Worm (Caenorhabditis elegans) whole organism, young adult: ENCODE measurements around the gene R09F10.5.

ENCODE experiments used
- B0019.2 ChIP-seq: fragments of 200-800 bp; sonication (Bioruptor generic); conservative IDR thresholded peaks from 2 replicates; pipeline ENCODE4 v1.3.6; 2022; ENCODE audit warnings: missing genetic modification reagents, missing genetic modification characterization, missing compliant biosample characterization
- C06A6.2 ChIP-seq: fragments of 200-800 bp; sonication (Bioruptor generic); conservative IDR thresholded peaks from 2 replicates; pipeline ENCODE4 v1.3.6; 2022; ENCODE audit warnings: missing genetic modification characterization, missing compliant biosample characterization
- F10E7.11 ChIP-seq: sonication (generic microtip); optimal IDR thresholded peaks from 2 replicates; lab custom pipeline; 2017; ENCODE audit warnings: mild to moderate bottlenecking, missing genetic modification characterization, moderate library complexity, missing compliant biosample characterization
- F22D6.2 ChIP-seq: sonication (generic microtip); optimal IDR thresholded peaks from 2 replicates; lab custom pipeline; 2016; ENCODE audit warnings: mild to moderate bottlenecking, missing genetic modification characterization, missing compliant biosample characterization
- F23B12.7 ChIP-seq: sonication (generic microtip); optimal IDR thresholded peaks from 2 replicates; lab custom pipeline; 2017; ENCODE audit warnings: missing genetic modification characterization, mild to moderate bottlenecking, missing compliant biosample characterization, antibody characterized with exemption, moderate library complexity; ENCODE audit not compliant: insufficient read depth
- F33H1.4 ChIP-seq: fragments of 200-800 bp; sonication (Bioruptor generic); IDR thresholded peaks from 2 replicates; pipeline ENCODE4 v1.3.6; 2022; ENCODE audit warnings: missing genetic modification reagents, missing genetic modification characterization, missing compliant biosample characterization
- F52B5.7 ChIP-seq: sonication (generic microtip); optimal IDR thresholded peaks from 2 replicates; lab custom pipeline; 2016; ENCODE audit warnings: mild to moderate bottlenecking, missing genetic modification characterization, missing compliant biosample characterization
- Y56A3A.18 ChIP-seq: fragments of 200-800 bp; sonication (Bioruptor generic); IDR thresholded peaks from 2 replicates; pipeline ENCODE4 v1.3.6; 2022; ENCODE audit warnings: missing genetic modification reagents, missing genetic modification characterization, missing compliant biosample characterization
- Y67H2A.10 ChIP-seq: fragments of 200-800 bp; sonication (Bioruptor generic); conservative IDR thresholded peaks from 2 replicates; pipeline ENCODE4 v1.3.6; 2022; ENCODE audit warnings: missing genetic modification reagents, missing genetic modification characterization, missing compliant biosample characterization
- ZK185.1 ChIP-seq: sonication (generic microtip); optimal IDR thresholded peaks from 2 replicates; lab custom pipeline; 2016; ENCODE audit warnings: mild to moderate bottlenecking, missing genetic modification characterization, missing compliant biosample characterization; ENCODE audit not compliant: poor library complexity, severe bottlenecking
- cebp-1 ChIP-seq, 2 experiments: fragments of 200-800 bp in 1 of 2; sonication (Bioruptor generic) in 1 of 2; sonication (generic microtip) in 1 of 2; IDR thresholded peaks in 1 of 2; optimal IDR thresholded peaks in 1 of 2; 2 replicates each; pipeline versions ENCODE4 v1.3.6 to Lab custom; 2017 to 2022; ENCODE audit warnings: missing compliant biosample characterization in 2 of 2, missing genetic modification characterization in 2 of 2, mild to moderate bottlenecking in 1 of 2, missing genetic modification reagents in 1 of 2, moderate library complexity in 1 of 2
- ceh-27 ChIP-seq: fragments of 200-800 bp; sonication (Bioruptor generic); optimal IDR thresholded peaks from 2 replicates; lab custom pipeline; 2018; ENCODE audit warnings: mild to moderate bottlenecking, missing genetic modification characterization, moderate library complexity, missing compliant biosample characterization
- chd-7 ChIP-seq: sonication (generic microtip); optimal IDR thresholded peaks from 2 replicates; lab custom pipeline; 2016; ENCODE audit warnings: mild to moderate bottlenecking, missing genetic modification characterization, moderate library complexity, missing compliant biosample characterization
- die-1 ChIP-seq: sonication (generic microtip); optimal IDR thresholded peaks from 2 replicates; lab custom pipeline; 2016; ENCODE audit warnings: missing genotype, mild to moderate bottlenecking, missing genetic modification characterization, missing compliant biosample characterization
- dpl-1 ChIP-seq: fragments of 150-350 bp; optimal IDR thresholded peaks from 2 replicates; lab custom pipeline; 2014; ENCODE audit warnings: missing biosample characterization, missing genetic modification reagents, missing genetic modification characterization
- lag-1 ChIP-seq: fragments of 200-800 bp; sonication (Bioruptor generic); IDR thresholded peaks from 2 replicates; pipeline ENCODE4 v1.3.6; 2022; ENCODE audit warnings: missing genetic modification reagents, missing genetic modification characterization, missing compliant biosample characterization
- lin-40 ChIP-seq: sonication (generic microtip); optimal IDR thresholded peaks from 2 replicates; lab custom pipeline; 2016; ENCODE audit warnings: missing genetic modification characterization, mild to moderate bottlenecking, missing compliant biosample characterization, missing genotype, missing genetic modification reagents
- lin-54 ChIP-seq: fragments of 200-800 bp; sonication (Bioruptor generic); optimal IDR thresholded peaks from 2 replicates; lab custom pipeline; 2018; ENCODE audit warnings: mild to moderate bottlenecking, missing genetic modification characterization, missing compliant biosample characterization
- madf-6 ChIP-seq: fragments of 200-800 bp; sonication (Bioruptor generic); IDR thresholded peaks from 2 replicates; pipeline ENCODE4 v1.3.6; 2022; ENCODE audit warnings: missing genetic modification reagents, missing genetic modification characterization, missing compliant biosample characterization
- madf-8 ChIP-seq: fragments of 200-800 bp; sonication (Bioruptor generic); conservative IDR thresholded peaks from 2 replicates; pipeline ENCODE4 v1.3.6; 2022; ENCODE audit warnings: missing genetic modification reagents, missing genetic modification characterization, missing compliant biosample characterization
- mes-4 ChIP-seq: sonication (generic microtip); optimal IDR thresholded peaks from 2 replicates; lab custom pipeline; 2016; ENCODE audit warnings: missing genotype, missing genetic modification characterization, missing compliant biosample characterization
- mxl-1 ChIP-seq: sonication (generic microtip); optimal IDR thresholded peaks from 2 replicates; lab custom pipeline; 2016; ENCODE audit warnings: missing genetic modification characterization, missing compliant biosample characterization
- nfyb-1 ChIP-seq: fragments of 200-800 bp; sonication (Bioruptor generic); IDR thresholded peaks from 2 replicates; pipeline ENCODE4 v1.3.6; 2022; ENCODE audit warnings: missing genetic modification reagents, missing genetic modification characterization, missing compliant biosample characterization
- nhr-179 ChIP-seq: sonication (generic microtip); optimal IDR thresholded peaks from 2 replicates; lab custom pipeline; 2016; ENCODE audit warnings: mild to moderate bottlenecking, missing genetic modification characterization, missing compliant biosample characterization
- repo-1 ChIP-seq: sonication (generic microtip); optimal IDR thresholded peaks from 2 replicates; lab custom pipeline; 2017; ENCODE audit warnings: mild to moderate bottlenecking, missing genetic modification characterization, missing compliant biosample characterization
- sdz-38 ChIP-seq: sonication (generic microtip); optimal IDR thresholded peaks from 2 replicates; lab custom pipeline; 2016; ENCODE audit warnings: missing genotype, missing genetic modification characterization, missing compliant biosample characterization
- sea-2 ChIP-seq: fragments of 200-800 bp; sonication (Bioruptor generic); IDR thresholded peaks from 2 replicates; pipeline ENCODE4 v1.3.6; 2022; ENCODE audit warnings: missing genetic modification characterization, missing compliant biosample characterization
- snpc-1.1 ChIP-seq: sonication (generic microtip); optimal IDR thresholded peaks from 2 replicates; lab custom pipeline; 2017; ENCODE audit warnings: missing genetic modification characterization, mild to moderate bottlenecking, missing compliant biosample characterization, antibody characterized with exemption, moderate library complexity, missing genotype, missing genetic modification reagents; ENCODE audit not compliant: insufficient read depth
- tlf-1 ChIP-seq: fragments of 200-800 bp; sonication (Bioruptor generic); optimal IDR thresholded peaks from 2 replicates; lab custom pipeline; 2018; ENCODE audit warnings: mild to moderate bottlenecking, missing genetic modification characterization, missing compliant biosample characterization
- unc-62 ChIP-seq: fragments of 150-350 bp; optimal IDR thresholded peaks from 2 replicates; lab custom pipeline; 2014; ENCODE audit warnings: missing biosample characterization, missing genetic modification reagents, missing genetic modification characterization
- ztf-22 ChIP-seq: fragments of 200-800 bp; sonication (Bioruptor generic); optimal IDR thresholded peaks from 2 replicates; lab custom pipeline; 2018; ENCODE audit warnings: mild to moderate bottlenecking, missing genetic modification characterization, moderate library complexity, missing compliant biosample characterization

Gene R09F10.5

DNA sequence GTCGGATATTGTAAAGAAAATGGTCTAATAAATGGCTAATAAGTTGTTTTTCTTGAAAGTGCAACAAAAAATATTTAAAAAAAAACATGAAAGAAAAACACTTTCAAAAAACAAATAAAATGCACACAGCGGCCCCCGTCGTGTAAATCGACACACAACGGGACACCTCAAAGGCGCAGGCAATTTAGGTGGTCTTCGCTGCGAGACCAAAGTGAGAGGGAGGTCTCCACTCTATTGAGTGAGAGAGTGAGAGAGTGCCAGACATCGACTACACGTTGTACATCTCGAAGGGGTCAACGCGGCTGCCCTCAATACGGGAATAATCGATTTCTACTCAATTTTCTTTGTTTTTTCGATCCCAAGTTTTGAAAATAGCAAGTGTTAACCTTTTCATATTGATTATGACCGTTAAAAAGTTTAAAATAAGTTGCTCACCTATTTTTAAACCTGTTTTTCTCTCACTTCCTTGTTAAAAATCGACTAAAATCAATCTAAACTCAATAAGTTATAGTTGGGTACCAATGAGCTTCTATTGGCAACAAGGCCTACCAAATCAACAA is 20.7 kb downstream of the R09F10.5 start, which contains the start of gene sec-16A.2 (continued):
- TF ChIP-seq B0019.2 (no peak), C06A6.2 (no peak), F33H1.4 (GFP tag; lab: Robert Waterston, UW) (peak; percentile 68), sdz-38 (tag; lab: Kevin White, UChicago) (no peak), lin-54 (GFP tag; lab: Kevin White, UChicago) (no peak)
- TF ChIP-seq, all 124 proteins: peak for 14

DNA sequence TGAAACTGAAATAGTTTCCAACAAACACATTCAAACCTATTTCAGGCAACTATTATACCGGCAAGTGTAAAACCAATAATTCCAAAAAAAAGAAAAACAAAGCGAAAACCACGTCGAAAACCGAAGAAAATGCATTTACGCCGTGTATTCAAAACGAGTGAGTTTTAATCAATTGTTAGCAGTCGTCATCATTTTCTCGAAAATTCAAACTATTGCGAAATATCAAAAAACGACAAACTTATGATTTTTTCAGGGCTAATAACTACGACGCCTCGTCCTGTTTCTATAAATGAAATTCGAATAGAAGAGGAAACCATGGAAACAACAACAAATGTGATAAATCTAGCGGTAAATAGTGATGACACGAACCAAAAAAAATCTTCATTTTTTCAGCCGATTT is 21.3 kb downstream of the R09F10.5 start:
- TF ChIP-seq F22D6.2 (tag; lab: Kevin White, UChicago): no peak
- TF ChIP-seq cebp-1 (GFP tag; IDR thresholded peaks at IDR 0.05; lab: Robert Waterston, UW): peak; percentile 91
- peak; percentile 97 for TF ChIP-seq cebp-1 (tag; optimal IDR thresholded peaks at IDR 0.05; lab: Kevin White, UChicago)

ce11 chrX:8285169-8285796 is 22.2 kb downstream of the R09F10.5 start, which contains the start of the genes fis-2 and F13B9.2:
Gene fis-2, minus strand, starts transcription at chrX:8285219.
Gene F13B9.2, plus strand, starts transcription at chrX:8285683.
- TF ChIP-seq nhr-179 (tag; lab: Kevin White, UChicago) (no peak), ztf-22 (GFP tag; lab: Kevin White, UChicago) (no peak), lag-1 (GFP tag; lab: Robert Waterston, UW) (no peak), Y56A3A.18 (no peak), C06A6.2 (no peak), sdz-38 (tag; lab: Kevin White, UChicago) (no peak), die-1 (tag; lab: Kevin White, UChicago) (no peak), chd-7 (tag; lab: Kevin White, UChicago) (no peak), F33H1.4 (GFP tag; lab: Robert Waterston, UW) (no peak), unc-62 (GFP tag; lab: Kevin White, UChicago) (no peak), F10E7.11 (tag; lab: Kevin White, UChicago) (no peak), repo-1 (no peak), ceh-27 (GFP tag; lab: Kevin White, UChicago) (no peak), ZK185.1 (tag; lab: Kevin White, UChicago) (no peak), snpc-1.1 (tag; lab: Kevin White, UChicago) (no peak), nfyb-1 (no peak), dpl-1 (GFP tag; lab: Kevin White, UChicago) (no peak), madf-6 (GFP tag; lab: Robert Waterston, UW) (no peak)
- TF ChIP-seq, all 124 proteins: peak for 0

- TF ChIP-seq repo-1 (no peak), snpc-1.1 (tag; lab: Kevin White, UChicago) (no peak), lin-40 (tag; lab: Kevin White, UChicago) (no peak), B0019.2 (no peak), madf-8 (GFP tag; lab: Robert Waterston, UW) (no peak), mes-4 (tag; lab: Kevin White, UChicago) (no peak), tlf-1 (GFP tag; lab: Kevin White, UChicago) (no peak), F22D6.2 (tag; lab: Kevin White, UChicago) (no peak), Y67H2A.10 (no peak)
- TF ChIP-seq, all 124 proteins: peak for 0
Observed at ce11 chrX:8284003-8284402, 23.5 kb downstream of the R09F10.5 start.

DNA sequence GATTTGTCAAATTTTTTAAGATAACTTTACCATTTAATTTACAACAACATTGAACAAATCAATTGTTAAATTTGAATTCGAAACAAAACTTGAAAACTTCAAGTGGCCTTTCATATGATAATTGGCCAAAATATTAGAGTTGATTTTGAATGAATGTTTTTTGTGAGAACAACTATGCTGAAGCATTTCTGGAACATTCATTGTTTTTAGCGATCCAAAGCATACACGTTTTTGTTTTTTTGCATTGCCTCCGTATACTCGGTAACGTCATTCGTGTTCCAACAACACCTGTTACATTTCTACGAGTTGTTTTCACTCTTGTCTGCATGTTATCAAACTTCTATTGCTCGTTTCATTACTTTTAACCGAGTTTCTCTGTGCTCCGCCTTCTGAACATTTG is 30.5 kb downstream of the R09F10.5 start:
- no peak for TF ChIP-seq F23B12.7 (tag; lab: Kevin White, UChicago)
- no peak for TF ChIP-seq F52B5.7 (tag; lab: Kevin White, UChicago)
- TF ChIP-seq ZK185.1 (tag; lab: Kevin White, UChicago): no peak
- TF ChIP-seq sea-2 (GFP tag; lab: Robert Waterston, UW): no peak
- TF ChIP-seq cebp-1 (GFP tag; IDR thresholded peaks at IDR 0.05; lab: Robert Waterston, UW): no peak
- TF ChIP-seq cebp-1 (tag; optimal IDR thresholded peaks at IDR 0.05; lab: Kevin White, UChicago): no peak
- TF ChIP-seq mxl-1 (tag; lab: Kevin White, UChicago): no peak
- no peak for TF ChIP-seq die-1 (tag; lab: Kevin White, UChicago)
